Fruit fly (Drosophila melanogaster): Measurements from ENCODE around the gene CG4119.
A peak's percentile ranks its signal among the peaks of the same experiment; 100 is the strongest.

CG4119 gene

dm6 chrX:5718476-5719012, 52.7 kb downstream of the CG4119 start (continued):
- peak; percentile 44 for TF ChIP-seq CG6683 (GFP tag; optimal IDR thresholded peaks at IDR 0.05)
- TF ChIP-seq CG2712 (tag; optimal IDR thresholded peaks at IDR 0.05): peak; percentile 56
- TF ChIP-seq rib (GFP tag; IDR thresholded peaks at IDR 0.05): peak; percentile 84
- peak in 1 of 2 experiments; percentile 33 for TF ChIP-seq bsh (GFP tag; optimal IDR thresholded peaks at IDR 0.05)
- peak; percentile 12 for TF ChIP-seq CG7928 (GFP tag; optimal IDR thresholded peaks at IDR 0.05)
- no peak for TF ChIP-seq CG8765 (GFP tag; IDR thresholded peaks at IDR 0.05)
- TF ChIP-seq CG7556 (GFP tag; optimal IDR thresholded peaks at IDR 0.05): peak; percentile 46
- peak; percentile 77 for TF ChIP-seq CG3847 (GFP tag; IDR thresholded peaks at IDR 0.05)
- no peak for TF ChIP-seq klu (GFP tag; IDR thresholded peaks at IDR 0.05)
- no peak for TF ChIP-seq YL-1 (GFP tag; optimal IDR thresholded peaks at IDR 0.05)
- peak; percentile 60 for TF ChIP-seq bcd (GFP tag; optimal IDR thresholded peaks at IDR 0.05)
- TF ChIP-seq CG1529 (GFP tag; optimal IDR thresholded peaks at IDR 0.05): no peak
- TF ChIP-seq schlank (tag; optimal IDR thresholded peaks at IDR 0.05): peak; percentile 30
- TF ChIP-seq NK7.1 (GFP tag; optimal IDR thresholded peaks at IDR 0.05): no peak
- TF ChIP-seq CG5953 (GFP tag; IDR thresholded peaks at IDR 0.05): no peak
- peak; percentile 62 for TF ChIP-seq CG13424 (tag; optimal IDR thresholded peaks at IDR 0.05)
- TF ChIP-seq CG1832 (GFP tag; optimal IDR thresholded peaks at IDR 0.05): no peak
- TF ChIP-seq CrebB (tag; optimal IDR thresholded peaks at IDR 0.05): peak; percentile 8
- TF ChIP-seq CG11695 (GFP tag; IDR thresholded peaks at IDR 0.05): peak; percentile 57; the same call in 1 of the 3 replicates
- peak; percentile 34; the same call in 1 of the 3 replicates for TF ChIP-seq so (GFP tag; IDR thresholded peaks at IDR 0.05)
- TF ChIP-seq NC2α (GFP tag; optimal IDR thresholded peaks at IDR 0.05): no peak
- TF ChIP-seq CG14667 (GFP tag; IDR thresholded peaks at IDR 0.05): peak; percentile 56
- peak; percentile 37; the same call in 1 of the 2 replicates for TF ChIP-seq esg (GFP tag; conservative IDR thresholded peaks at IDR 0.05)
- no peak for TF ChIP-seq CG42726 (GFP tag; IDR thresholded peaks at IDR 0.05; ENCODE audit: partially characterized antibody)
- TF ChIP-seq disco-r (GFP tag; optimal IDR thresholded peaks at IDR 0.05): no peak
- no peak for TF ChIP-seq trh (GFP tag; optimal IDR thresholded peaks at IDR 0.05)
- TF ChIP-seq CG31365 (tag; optimal IDR thresholded peaks at IDR 0.05): no peak
- no peak for TF ChIP-seq zf30C (GFP tag; optimal IDR thresholded peaks at IDR 0.05)
- peak; percentile 82 for TF ChIP-seq sob (GFP tag; IDR thresholded peaks at IDR 0.05)
- peak; percentile 23 for TF ChIP-seq CG18764 (GFP tag; optimal IDR thresholded peaks at IDR 0.05)
- no peak for TF ChIP-seq btn (GFP tag; optimal IDR thresholded peaks at IDR 0.05)
- no peak for TF ChIP-seq en (GFP tag; optimal IDR thresholded peaks at IDR 0.05)
- no peak for TF ChIP-seq pzg (GFP tag; optimal IDR thresholded peaks at IDR 0.05)
- TF ChIP-seq grau (tag; optimal IDR thresholded peaks at IDR 0.05): peak; percentile 91
- peak; percentile 69 for TF ChIP-seq wdn (GFP tag; IDR thresholded peaks at IDR 0.05)
- TF ChIP-seq jumu (GFP tag; optimal IDR thresholded peaks at IDR 0.05): no peak
- TF ChIP-seq HHEX (GFP tag; optimal IDR thresholded peaks at IDR 0.05): peak; percentile 71
- TF ChIP-seq Fer2 (tag; optimal IDR thresholded peaks at IDR 0.05): peak; percentile 58
- peak; percentile 31 for TF ChIP-seq D19A (tag; optimal IDR thresholded peaks at IDR 0.05)
- TF ChIP-seq CG32532 (GFP tag; IDR thresholded peaks at IDR 0.05): peak; percentile 90
- TF ChIP-seq CoRest (tag; optimal IDR thresholded peaks at IDR 0.05): peak; percentile 71
- TF ChIP-seq Pdp1 (GFP tag; optimal IDR thresholded peaks at IDR 0.05): peak in 1 of 2 experiments; percentile 5
- peak; percentile 8 for TF ChIP-seq CG12299 (tag; optimal IDR thresholded peaks at IDR 0.05)
- no peak for TF ChIP-seq gce (GFP tag; IDR thresholded peaks at IDR 0.05)
- TF ChIP-seq CG9797 (GFP tag; optimal IDR thresholded peaks at IDR 0.05): no peak
- TF ChIP-seq CG3407 (GFP tag; optimal IDR thresholded peaks at IDR 0.05): no peak
- peak; percentile 19 for TF ChIP-seq fd96Cb (tag; optimal IDR thresholded peaks at IDR 0.05)
- peak; percentile 79 for TF ChIP-seq CG7839 (tag; optimal IDR thresholded peaks at IDR 0.05)
- no peak for TF ChIP-seq CG12236 (GFP tag; optimal IDR thresholded peaks at IDR 0.05)
- TF ChIP-seq CG17359 (tag; optimal IDR thresholded peaks at IDR 0.05): peak; percentile 64

Data from whole organism, embryonic.